Worm (Caenorhabditis elegans) whole organism, L4 larva: ENCODE measurements around the gene F58B4.6.

ENCODE experiments used
- F10B5.3 ChIP-seq: sonication (generic microtip); optimal IDR thresholded peaks from 2 replicates; lab custom pipeline; 2016; ENCODE audit warnings: mild to moderate bottlenecking, missing genetic modification characterization, missing compliant biosample characterization
- F49E8.2 ChIP-seq: sonication (generic microtip); optimal IDR thresholded peaks from 2 replicates; lab custom pipeline; 2016; ENCODE audit warnings: missing compliant biosample characterization, mild to moderate bottlenecking, missing genetic modification characterization, borderline replicate concordance
- Y105C5A.15 ChIP-seq: fragments of 200-800 bp; sonication (Bioruptor generic); IDR thresholded peaks from 2 replicates; pipeline ENCODE4 v1.3.6; 2022; ENCODE audit warnings: missing genetic modification characterization, missing compliant biosample characterization
- Y48G9A.11 ChIP-seq: fragments of 200-800 bp; sonication (Bioruptor generic); IDR thresholded peaks from 2 replicates; pipeline ENCODE4 v1.3.6; 2022; ENCODE audit warnings: missing genetic modification reagents, missing genetic modification characterization, missing compliant biosample characterization
- Y5F2A.4 ChIP-seq: fragments of 200-800 bp; sonication (Bioruptor generic); optimal IDR thresholded peaks from 2 replicates; lab custom pipeline; 2018; ENCODE audit warnings: mild to moderate bottlenecking, missing genetic modification characterization, missing compliant biosample characterization
- ZK546.5 ChIP-seq, 2 experiments: sonication (generic microtip); optimal IDR thresholded peaks; 2 replicates each; lab custom pipeline; 2017; ENCODE audit warnings: missing biosample characterization in 2 of 2, missing genetic modification characterization in 2 of 2
- aha-1 ChIP-seq: fragments of 150-350 bp; peaks from one replicate; lab custom pipeline; 2014; ENCODE audit warnings: missing biosample characterization, missing genetic modification characterization
- arid-1 ChIP-seq: fragments of 200-800 bp; sonication (Bioruptor generic); conservative IDR thresholded peaks from 2 replicates; pipeline ENCODE4 v1.3.6; 2022; ENCODE audit warnings: missing genetic modification reagents, missing genetic modification characterization, missing compliant biosample characterization
- attf-4 ChIP-seq: sonication (generic microtip); optimal IDR thresholded peaks from 3 replicates; lab custom pipeline; 2017; ENCODE audit warnings: missing biosample characterization, missing genetic modification characterization
- ceh-44 ChIP-seq: fragments of 200-800 bp; sonication (Bioruptor generic); IDR thresholded peaks from 2 replicates; pipeline ENCODE4 v1.3.6; 2022; ENCODE audit warnings: missing genetic modification reagents, missing genetic modification characterization, missing compliant biosample characterization
- ceh-62 ChIP-seq: sonication (generic microtip); optimal IDR thresholded peaks from 2 replicates; lab custom pipeline; 2017; ENCODE audit warnings: missing biosample characterization, missing genetic modification characterization
- cey-2 ChIP-seq: sonication (generic microtip); optimal IDR thresholded peaks from 3 replicates; lab custom pipeline; 2017; ENCODE audit warnings: missing genetic modification characterization, mild to moderate bottlenecking, missing compliant biosample characterization, antibody characterized with exemption, borderline replicate concordance; ENCODE audit not compliant: insufficient read depth
- ctbp-1 ChIP-seq: fragments of 200-800 bp; sonication (Bioruptor generic); IDR thresholded peaks from 2 replicates; pipeline ENCODE4 v1.3.6; 2022; ENCODE audit warnings: missing genetic modification reagents, missing genetic modification characterization, missing compliant biosample characterization
- daf-12 ChIP-seq: fragments of 150-350 bp; optimal IDR thresholded peaks from 2 replicates; lab custom pipeline; 2014; ENCODE audit warnings: missing biosample characterization, missing genetic modification reagents, missing genetic modification characterization
- daf-19 ChIP-seq: fragments of 200-800 bp; sonication (Bioruptor generic); conservative IDR thresholded peaks from 2 replicates; pipeline ENCODE4 v1.3.6; 2022; ENCODE audit warnings: missing genetic modification characterization, missing compliant biosample characterization
- daf-8 ChIP-seq: fragments of 200-800 bp; sonication (Bioruptor generic); IDR thresholded peaks from 2 replicates; pipeline ENCODE4 v1.3.6; 2022; ENCODE audit warnings: missing genetic modification characterization, missing compliant biosample characterization
- dmd-6 ChIP-seq: fragments of 200-800 bp; sonication (Bioruptor generic); IDR thresholded peaks from 2 replicates; pipeline ENCODE4 v1.3.6; 2022; ENCODE audit warnings: missing genetic modification reagents, missing genetic modification characterization, missing compliant biosample characterization
- duxl-1 ChIP-seq: sonication (generic microtip); optimal IDR thresholded peaks from 2 replicates; lab custom pipeline; 2016; ENCODE audit warnings: mild to moderate bottlenecking, missing genetic modification characterization, moderate library complexity, missing compliant biosample characterization; ENCODE audit not compliant: poor library complexity
- egl-43 ChIP-seq: fragments of 200-800 bp; sonication (Bioruptor generic); IDR thresholded peaks from 2 replicates; pipeline ENCODE4 v1.3.6; 2022; ENCODE audit warnings: missing genetic modification reagents, missing genetic modification characterization, missing compliant biosample characterization
- gei-8 ChIP-seq: fragments of 200-800 bp; sonication (Bioruptor generic); optimal IDR thresholded peaks from 2 replicates; lab custom pipeline; 2018; ENCODE audit warnings: mild to moderate bottlenecking, missing genetic modification characterization, missing compliant biosample characterization
- hif-1 ChIP-seq, 2 experiments: sonication (generic microtip); optimal IDR thresholded peaks; 2 replicates each; lab custom pipeline; 2016 to 2017; ENCODE audit warnings: missing compliant biosample characterization in 2 of 2, missing genetic modification characterization in 2 of 2, missing genetic modification reagents in 2 of 2, missing genotype in 2 of 2, mild to moderate bottlenecking in 1 of 2
- lim-7 ChIP-seq: fragments of 200-800 bp; sonication (Bioruptor generic); IDR thresholded peaks from 2 replicates; pipeline ENCODE4 v1.3.6; 2022; ENCODE audit warnings: missing genetic modification characterization, missing compliant biosample characterization
- lin-1 ChIP-seq: fragments of 200-800 bp; sonication (Bioruptor generic); IDR thresholded peaks from 2 replicates; pipeline ENCODE4 v1.3.6; 2022; ENCODE audit warnings: missing genetic modification reagents, missing genetic modification characterization, missing compliant biosample characterization
- lin-13 ChIP-seq: fragments of 150-350 bp; optimal IDR thresholded peaks from 2 replicates; lab custom pipeline; 2014; ENCODE audit warnings: missing biosample characterization, missing genetic modification reagents, missing genetic modification characterization
- lin-29 ChIP-seq: fragments of 200-800 bp; sonication (Bioruptor generic); IDR thresholded peaks from 2 replicates; pipeline ENCODE4 v1.3.6; 2022; ENCODE audit warnings: missing genetic modification reagents, missing genetic modification characterization, missing compliant biosample characterization
- lir-3 ChIP-seq: sonication (generic microtip); optimal IDR thresholded peaks from 2 replicates; lab custom pipeline; 2016; ENCODE audit warnings: mild to moderate bottlenecking, missing genetic modification characterization, missing compliant biosample characterization
- madf-5 ChIP-seq, 2 experiments: fragments of 200-800 bp; sonication (Bioruptor generic); IDR thresholded peaks; 2 replicates each; pipeline ENCODE4 v1.3.6; 2022; ENCODE audit warnings: missing compliant biosample characterization in 2 of 2, missing genetic modification characterization in 2 of 2
- madf-9 ChIP-seq: fragments of 200-800 bp; sonication (Bioruptor generic); conservative IDR thresholded peaks from 2 replicates; pipeline ENCODE4 v1.3.6; 2022; ENCODE audit warnings: missing genetic modification reagents, missing genetic modification characterization, missing compliant biosample characterization
- mep-1 ChIP-seq: fragments of 150-350 bp; sonication (generic microtip); optimal IDR thresholded peaks from 3 replicates; lab custom pipeline; 2014; ENCODE audit warnings: missing biosample characterization, missing genetic modification characterization
- nhr-102 ChIP-seq: sonication (generic microtip); optimal IDR thresholded peaks from 2 replicates; lab custom pipeline; 2016; ENCODE audit warnings: mild to moderate bottlenecking, missing genetic modification characterization, moderate library complexity, missing compliant biosample characterization
- nhr-237 ChIP-seq: sonication (generic microtip); optimal IDR thresholded peaks from 2 replicates; lab custom pipeline; 2017; ENCODE audit warnings: missing biosample characterization, missing genetic modification characterization
- nhr-41 ChIP-seq: fragments of 200-800 bp; sonication (Bioruptor generic); IDR thresholded peaks from 2 replicates; pipeline ENCODE4 v1.3.6; 2022; ENCODE audit warnings: missing genetic modification reagents, missing genetic modification characterization, missing compliant biosample characterization
- nhr-42 ChIP-seq: fragments of 200-800 bp; sonication (Bioruptor generic); IDR thresholded peaks from 2 replicates; pipeline ENCODE4 v1.3.6; 2022; ENCODE audit warnings: missing genetic modification characterization, missing compliant biosample characterization
- nhr-6 ChIP-seq: fragments of 150-350 bp; optimal IDR thresholded peaks from 2 replicates; lab custom pipeline; 2014; ENCODE audit warnings: missing biosample characterization, missing genetic modification characterization
- nhr-76 ChIP-seq: fragments of 150-350 bp; optimal IDR thresholded peaks from 2 replicates; lab custom pipeline; 2014; ENCODE audit warnings: missing biosample characterization, missing genetic modification characterization
- nhr-77 ChIP-seq: fragments of 150-350 bp; optimal IDR thresholded peaks from 2 replicates; lab custom pipeline; 2014; ENCODE audit warnings: missing biosample characterization, missing genetic modification characterization
- rbr-2 ChIP-seq: sonication (generic microtip); optimal IDR thresholded peaks from 2 replicates; lab custom pipeline; 2016; ENCODE audit warnings: missing genotype, missing genetic modification characterization, missing compliant biosample characterization
- saeg-2 ChIP-seq: fragments of 200-800 bp; sonication (Bioruptor generic); IDR thresholded peaks from 2 replicates; pipeline ENCODE4 v1.3.6; 2022; ENCODE audit warnings: missing genetic modification reagents, missing genetic modification characterization, missing compliant biosample characterization
- sdz-12 ChIP-seq: fragments of 200-800 bp; sonication (Bioruptor generic); optimal IDR thresholded peaks from 2 replicates; lab custom pipeline; 2018; ENCODE audit warnings: mild to moderate bottlenecking, missing genetic modification characterization, missing compliant biosample characterization
- snpc-4 ChIP-seq: fragments of 150-350 bp; optimal IDR thresholded peaks from 2 replicates; lab custom pipeline; 2014; ENCODE audit warnings: missing biosample characterization, missing genetic modification characterization
- tra-1 ChIP-seq: fragments of 200-800 bp; sonication (Bioruptor generic); IDR thresholded peaks from 2 replicates; pipeline ENCODE4 v1.3.6; 2022; ENCODE audit warnings: missing genetic modification reagents, missing genetic modification characterization, missing compliant biosample characterization
- unc-39 ChIP-seq: sonication (generic microtip); optimal IDR thresholded peaks from 2 replicates; lab custom pipeline; 2017; ENCODE audit warnings: missing biosample characterization, missing genetic modification characterization
- vab-7 ChIP-seq: fragments of 200-800 bp; sonication (Bioruptor generic); IDR thresholded peaks from 2 replicates; pipeline ENCODE4 v1.3.6; 2022; ENCODE audit warnings: missing genetic modification reagents, missing genetic modification characterization, missing compliant biosample characterization
- zag-1 ChIP-seq: fragments of 150-350 bp; optimal IDR thresholded peaks from 2 replicates; lab custom pipeline; 2014; ENCODE audit warnings: missing biosample characterization, missing genetic modification characterization
- zfp-3 ChIP-seq: fragments of 200-800 bp; sonication (Bioruptor generic); conservative IDR thresholded peaks from 2 replicates; pipeline ENCODE4 v1.3.6; 2022; ENCODE audit warnings: missing genetic modification reagents, missing genetic modification characterization, missing compliant biosample characterization
- zip-11 ChIP-seq: fragments of 200-800 bp; sonication (Bioruptor generic); IDR thresholded peaks from 2 replicates; pipeline ENCODE4 v1.3.6; 2022; ENCODE audit warnings: missing genetic modification characterization, missing compliant biosample characterization
- ztf-7 ChIP-seq: fragments of 150-350 bp; optimal IDR thresholded peaks from 2 replicates; lab custom pipeline; 2014; ENCODE audit warnings: missing biosample characterization, missing genetic modification characterization

The F58B4.6 gene

ce11 chrV:10951655-10952278 is 26.9 kb downstream of the F58B4.6 start, which contains the start of gene F17C11.4 (continued):
- TF ChIP-seq saeg-2 (GFP tag; lab: Robert Waterston, UW): peak; percentile 39; the same call in 1 of the 2 replicates
- peak; percentile 44; the same call in 1 of the 2 replicates for TF ChIP-seq lin-1 (GFP tag; lab: Robert Waterston, UW)
- TF ChIP-seq snpc-4 (tag; lab: Kevin White, UChicago): no peak
- TF ChIP-seq duxl-1 (tag; lab: Kevin White, UChicago): no peak
- TF ChIP-seq gei-8 (GFP tag; lab: Kevin White, UChicago): no peak
- TF ChIP-seq nhr-42 (GFP tag; lab: Robert Waterston, UW): no peak
- TF ChIP-seq mep-1: peak; percentile 72
- TF ChIP-seq dmd-6 (GFP tag; lab: Robert Waterston, UW): peak; percentile 89
- no peak for TF ChIP-seq ceh-44 (GFP tag; lab: Robert Waterston, UW)
- peak; percentile 62 for TF ChIP-seq nhr-76 (tag; lab: Kevin White, UChicago)
- peak; percentile 41 for TF ChIP-seq ctbp-1 (GFP tag; lab: Robert Waterston, UW)
- TF ChIP-seq zag-1 (tag; lab: Kevin White, UChicago): no peak
- TF ChIP-seq zip-11 (GFP tag; lab: Robert Waterston, UW): no peak
- TF ChIP-seq nhr-6: peak; percentile 33
- TF ChIP-seq daf-12 (tag; lab: Kevin White, UChicago): no peak
- TF ChIP-seq rbr-2: peak; percentile 40
- no peak for TF ChIP-seq lin-13 (GFP tag; lab: Kevin White, UChicago)
- TF ChIP-seq Y5F2A.4 (GFP tag; lab: Kevin White, UChicago): no peak
- TF ChIP-seq sdz-12 (GFP tag; lab: Kevin White, UChicago): no peak
- TF ChIP-seq zfp-3 (GFP tag; lab: Robert Waterston, UW): peak; percentile 57; the same call in 1 of the 2 replicates

ce11 chrV:10953471-10954155 is 28.8 kb downstream of the F58B4.6 start:
- TF ChIP-seq Y48G9A.11 (no peak), daf-8 (GFP tag; lab: Robert Waterston, UW) (no peak), Y105C5A.15 (GFP tag; lab: Robert Waterston, UW) (no peak), daf-19 (GFP tag; lab: Robert Waterston, UW) (no peak), F49E8.2 (tag; lab: Kevin White, UChicago) (no peak), nhr-237 (no peak), zfp-3 (GFP tag; lab: Robert Waterston, UW) (peak; percentile 95), lin-13 (GFP tag; lab: Kevin White, UChicago) (no peak), mep-1 (peak; percentile 35), unc-39 (tag; lab: Kevin White, UChicago) (no peak), ZK546.5 (tag; optimal IDR thresholded peaks at IDR 0.05; lab: Kevin White, UChicago) (no peak), aha-1 (peak; percentile 29), hif-1 (tag; optimal IDR thresholded peaks at IDR 0.05; lab: Kevin White, UChicago) (peak in 1 of 2 experiments; percentile 6), ztf-7 (no peak), F10B5.3 (tag; lab: Kevin White, UChicago) (no peak), nhr-77 (tag; lab: Kevin White, UChicago) (peak; percentile 24), nhr-6 (no peak), egl-43 (no peak), nhr-41 (GFP tag; lab: Robert Waterston, UW) (no peak), daf-12 (tag; lab: Kevin White, UChicago) (no peak), nhr-102 (tag; lab: Kevin White, UChicago) (no peak), cey-2 (no peak), Y5F2A.4 (GFP tag; lab: Kevin White, UChicago) (no peak), lir-3 (tag; lab: Kevin White, UChicago) (no peak), lin-29 (GFP tag; lab: Robert Waterston, UW) (no peak), madf-5 (GFP tag; IDR thresholded peaks at IDR 0.05; lab: Robert Waterston, UW) (no peak), tra-1 (GFP tag; lab: Robert Waterston, UW) (0 out of 2 replicates have a peak, but pooled peaks have one; percentile 8), vab-7 (GFP tag; lab: Robert Waterston, UW) (no peak), lin-1 (GFP tag; lab: Robert Waterston, UW) (no peak), attf-4 (tag; lab: Kevin White, UChicago) (no peak), ceh-44 (GFP tag; lab: Robert Waterston, UW) (no peak), ceh-62 (tag; lab: Kevin White, UChicago) (no peak), lim-7 (GFP tag; lab: Robert Waterston, UW) (no peak), arid-1 (GFP tag; lab: Robert Waterston, UW) (no peak), madf-9 (GFP tag; lab: Robert Waterston, UW) (no peak)
